Worm (Caenorhabditis elegans) whole organism, early embryonic: ENCODE results near the gene calu-1.

Source experiments
- B0310.2 ChIP-seq: sonication (generic microtip); optimal IDR thresholded peaks from 2 replicates; lab custom pipeline; 2016; ENCODE audit warnings: mild to moderate bottlenecking, missing genetic modification characterization, missing compliant biosample characterization
- F13C5.2 ChIP-seq: sonication (generic microtip); optimal IDR thresholded peaks from 2 replicates; lab custom pipeline; 2017; ENCODE audit warnings: mild to moderate bottlenecking, missing genetic modification characterization, inconsistent platforms, missing compliant biosample characterization
- aly-1 ChIP-seq: sonication (generic microtip); optimal IDR thresholded peaks from 2 replicates; lab custom pipeline; 2016; ENCODE audit warnings: missing genetic modification characterization, missing compliant biosample characterization
- ama-1 ChIP-seq: fragments of 150-350 bp; optimal IDR thresholded peaks from 2 replicates; lab custom pipeline; 2014
- ceh-13 ChIP-seq: fragments of 200-800 bp; sonication (Bioruptor generic); optimal IDR thresholded peaks from 2 replicates; lab custom pipeline; 2018; ENCODE audit warnings: mild to moderate bottlenecking, missing genetic modification characterization, missing compliant biosample characterization
- ceh-36 ChIP-seq: sonication (generic microtip); optimal IDR thresholded peaks from 2 replicates; lab custom pipeline; 2016; ENCODE audit warnings: missing genetic modification characterization, inconsistent platforms, missing compliant biosample characterization
- ets-7 ChIP-seq: sonication (generic microtip); optimal IDR thresholded peaks from 2 replicates; lab custom pipeline; 2016; ENCODE audit warnings: missing genotype, missing genetic modification characterization, missing compliant biosample characterization
- flt-1 ChIP-seq: fragments of 200-800 bp; sonication (Bioruptor generic); IDR thresholded peaks from 2 replicates; pipeline ENCODE4 v1.3.6; 2022; ENCODE audit warnings: missing genetic modification characterization, missing compliant biosample characterization
- hmbx-1 ChIP-seq: sonication (generic microtip); optimal IDR thresholded peaks from 2 replicates; lab custom pipeline; 2016; ENCODE audit warnings: mild to moderate bottlenecking, missing genetic modification characterization, missing compliant biosample characterization
- hmg-4 ChIP-seq: fragments of 200-800 bp; sonication (Bioruptor generic); optimal IDR thresholded peaks from 2 replicates; lab custom pipeline; 2018; ENCODE audit warnings: mild to moderate bottlenecking, missing genetic modification characterization, missing compliant biosample characterization
- hnd-1 ChIP-seq: sonication (generic microtip); optimal IDR thresholded peaks from 2 replicates; lab custom pipeline; 2016; ENCODE audit warnings: missing genetic modification characterization, missing compliant biosample characterization
- pes-1 ChIP-seq: fragments of 200-800 bp; sonication (Bioruptor generic); IDR thresholded peaks from 2 replicates; pipeline ENCODE4 v1.3.6; 2022; ENCODE audit warnings: missing genetic modification reagents, missing genetic modification characterization, missing compliant biosample characterization
- scrt-1 ChIP-seq: fragments of 200-800 bp; sonication (Bioruptor generic); IDR thresholded peaks from 2 replicates; pipeline ENCODE4 v1.3.6; 2022; ENCODE audit warnings: missing genetic modification characterization, missing compliant biosample characterization
- sea-1 ChIP-seq: fragments of 200-800 bp; sonication (Bioruptor generic); conservative IDR thresholded peaks from 2 replicates; pipeline ENCODE4 v1.3.6; 2022; ENCODE audit warnings: missing genetic modification characterization, missing compliant biosample characterization
- tbx-11 ChIP-seq: fragments of 200-800 bp; sonication (Bioruptor generic); IDR thresholded peaks from 2 replicates; pipeline ENCODE4 v1.3.6; 2022; ENCODE audit warnings: missing genetic modification characterization, missing compliant biosample characterization
- tbx-37 ChIP-seq: fragments of 200-800 bp; sonication (Bioruptor generic); conservative IDR thresholded peaks from 2 replicates; pipeline ENCODE4 v1.3.6; 2022; ENCODE audit warnings: missing genetic modification reagents, missing genetic modification characterization, missing compliant biosample characterization
- tra-4 ChIP-seq: sonication (generic microtip); optimal IDR thresholded peaks from 2 replicates; lab custom pipeline; 2017; ENCODE audit warnings: missing genetic modification characterization, missing compliant biosample characterization

The calu-1 gene

DNA sequence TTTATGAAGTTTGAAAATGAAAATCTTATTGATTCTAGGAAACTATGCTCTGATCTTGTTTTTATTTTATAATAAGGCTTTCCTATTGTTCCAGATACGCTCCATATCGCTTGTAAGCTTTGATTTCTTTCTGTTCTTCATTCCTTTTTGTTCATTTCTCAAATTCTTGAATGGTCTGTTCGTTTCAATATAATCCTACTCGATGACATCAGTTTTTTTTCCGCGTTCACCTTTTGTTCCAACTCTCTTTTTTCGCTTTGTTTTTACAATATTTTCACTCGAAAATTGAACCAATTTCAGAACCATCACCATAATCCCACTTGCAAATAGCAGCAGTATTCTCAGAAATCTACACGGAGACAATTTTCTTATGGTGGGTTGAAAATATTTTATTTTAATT lies 23.0 kb downstream of the calu-1 start, which contains the start of gene tyra-3:
TSS of gene tyra-3 (plus strand) at position 301 of the 400 bp plus-strand sequence.
- TF ChIP-seq hmbx-1 (tag; lab: Kevin White, UChicago) (no peak), tbx-11 (GFP tag; lab: Robert Waterston, UW) (no peak), hnd-1 (tag; lab: Kevin White, UChicago) (no peak), ceh-36 (tag; lab: Kevin White, UChicago) (no peak), ets-7 (tag; lab: Kevin White, UChicago) (no peak), tra-4 (tag; lab: Kevin White, UChicago) (no peak), ceh-13 (GFP tag; lab: Kevin White, UChicago) (no peak), aly-1 (tag; lab: Kevin White, UChicago) (no peak)

ce11 chrX:4938990-4939389 lies 31.7 kb downstream of the calu-1 start:
- no peak for TF ChIP-seq ceh-13 (GFP tag; lab: Kevin White, UChicago)
- no peak for TF ChIP-seq scrt-1 (GFP tag; lab: Robert Waterston, UW)
- TF ChIP-seq pes-1 (GFP tag; lab: Robert Waterston, UW) = no peak
- no peak for TF ChIP-seq aly-1 (tag; lab: Kevin White, UChicago)
- TF ChIP-seq tbx-37 = no peak
- TF ChIP-seq flt-1 (GFP tag; lab: Robert Waterston, UW) = no peak
- TF ChIP-seq tra-4 (tag; lab: Kevin White, UChicago) = no peak
- TF ChIP-seq hmbx-1 (tag; lab: Kevin White, UChicago) = no peak
- no peak for TF ChIP-seq F13C5.2 (tag; lab: Kevin White, UChicago)
- no peak for TF ChIP-seq sea-1 (GFP tag; lab: Robert Waterston, UW)
- TF ChIP-seq B0310.2 (tag; lab: Kevin White, UChicago) = no peak
- TF ChIP-seq ets-7 (tag; lab: Kevin White, UChicago) = no peak
- TF ChIP-seq tbx-11 (GFP tag; lab: Robert Waterston, UW) = no peak
- no peak for TF ChIP-seq ceh-36 (tag; lab: Kevin White, UChicago)
- TF ChIP-seq hmg-4 (GFP tag; lab: Kevin White, UChicago) = no peak
- no peak for TF ChIP-seq hnd-1 (tag; lab: Kevin White, UChicago)
- TF ChIP-seq ama-1 (lab: Kevin White, UChicago) = no peak

DNA sequence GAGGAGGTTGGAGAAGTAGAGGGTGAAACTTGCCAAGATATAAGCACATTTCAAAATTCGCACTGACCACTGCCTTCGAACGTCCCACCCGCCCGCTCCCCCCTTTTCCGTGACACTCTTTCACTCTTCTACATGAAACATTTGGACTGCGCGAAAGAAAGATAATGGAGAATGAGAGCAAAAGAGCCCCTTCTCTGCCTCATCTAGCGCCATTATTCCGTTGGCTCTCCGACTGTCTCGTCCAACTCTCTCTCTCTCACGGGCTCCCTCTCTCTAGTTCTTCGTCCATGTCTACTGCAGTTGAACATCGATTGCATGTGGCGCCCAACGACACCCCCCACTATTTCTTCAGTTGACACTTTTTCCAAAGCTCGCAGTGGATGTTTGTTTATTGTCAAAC lies 37.7 kb downstream of the calu-1 start:
- TF ChIP-seq tra-4 (tag; lab: Kevin White, UChicago) (no peak), flt-1 (GFP tag; lab: Robert Waterston, UW) (no peak), ceh-36 (tag; lab: Kevin White, UChicago) (no peak), hnd-1 (tag; lab: Kevin White, UChicago) (no peak), ets-7 (tag; lab: Kevin White, UChicago) (no peak)

ce11 chrX:4932023-4932422 lies 38.7 kb downstream of the calu-1 start:
- no peak for TF ChIP-seq aly-1 (tag; lab: Kevin White, UChicago)
- TF ChIP-seq ceh-13 (GFP tag; lab: Kevin White, UChicago) = no peak
- no peak for TF ChIP-seq hmbx-1 (tag; lab: Kevin White, UChicago)
- TF ChIP-seq hnd-1 (tag; lab: Kevin White, UChicago) = no peak
- TF ChIP-seq tbx-37 = no peak
- TF ChIP-seq hmg-4 (GFP tag; lab: Kevin White, UChicago) = no peak
- TF ChIP-seq sea-1 (GFP tag; lab: Robert Waterston, UW) = no peak

ce11 chrX:4929657-4930056 lies 41.1 kb downstream of the calu-1 start, which contains the start of gene mct-4:
Gene mct-4, minus strand, starts transcription at chrX:4929757.
- no peak for TF ChIP-seq ama-1 (lab: Kevin White, UChicago)
- no peak for TF ChIP-seq hmg-4 (GFP tag; lab: Kevin White, UChicago)
- TF ChIP-seq aly-1 (tag; lab: Kevin White, UChicago) = no peak
- TF ChIP-seq ets-7 (tag; lab: Kevin White, UChicago) = no peak
- no peak for TF ChIP-seq tbx-11 (GFP tag; lab: Robert Waterston, UW)
- no peak for TF ChIP-seq pes-1 (GFP tag; lab: Robert Waterston, UW)
- no peak for TF ChIP-seq hnd-1 (tag; lab: Kevin White, UChicago)
- no peak for TF ChIP-seq sea-1 (GFP tag; lab: Robert Waterston, UW)
- TF ChIP-seq F13C5.2 (tag; lab: Kevin White, UChicago) = no peak
- no peak for TF ChIP-seq flt-1 (GFP tag; lab: Robert Waterston, UW)
- TF ChIP-seq tra-4 (tag; lab: Kevin White, UChicago) = no peak
- no peak for TF ChIP-seq B0310.2 (tag; lab: Kevin White, UChicago)
- no peak for TF ChIP-seq ceh-36 (tag; lab: Kevin White, UChicago)
- TF ChIP-seq ceh-13 (GFP tag; lab: Kevin White, UChicago) = no peak
- no peak for TF ChIP-seq tbx-37
- TF ChIP-seq scrt-1 (GFP tag; lab: Robert Waterston, UW) = no peak

- TF ChIP-seq ama-1 (lab: Kevin White, UChicago) (no peak), hmg-4 (GFP tag; lab: Kevin White, UChicago) (no peak), sea-1 (GFP tag; lab: Robert Waterston, UW) (no peak)
These were observed 42.6 kb downstream of the calu-1 start for ce11 chrX:4928118-4928517.

ce11 chrX:4920942-4921540 lies 49.7 kb downstream of the calu-1 start, which contains the start of gene K05B2.4:
Gene K05B2.4, minus strand, starts transcription at chrX:4920992.
- no peak for TF ChIP-seq ceh-36 (tag; lab: Kevin White, UChicago)
- no peak for TF ChIP-seq aly-1 (tag; lab: Kevin White, UChicago)
- TF ChIP-seq hmg-4 (GFP tag; lab: Kevin White, UChicago) = no peak
- TF ChIP-seq tbx-11 (GFP tag; lab: Robert Waterston, UW) = no peak
- TF ChIP-seq pes-1 (GFP tag; lab: Robert Waterston, UW) = no peak
- no peak for TF ChIP-seq ceh-13 (GFP tag; lab: Kevin White, UChicago)
- TF ChIP-seq tbx-37 = no peak
- no peak for TF ChIP-seq flt-1 (GFP tag; lab: Robert Waterston, UW)
- TF ChIP-seq scrt-1 (GFP tag; lab: Robert Waterston, UW) = no peak
- TF ChIP-seq ama-1 (lab: Kevin White, UChicago) = no peak
- no peak for TF ChIP-seq tra-4 (tag; lab: Kevin White, UChicago)
- no peak for TF ChIP-seq sea-1 (GFP tag; lab: Robert Waterston, UW)
- TF ChIP-seq F13C5.2 (tag; lab: Kevin White, UChicago) = no peak
- TF ChIP-seq B0310.2 (tag; lab: Kevin White, UChicago) = no peak
- TF ChIP-seq ets-7 (tag; lab: Kevin White, UChicago) = no peak
- TF ChIP-seq hmbx-1 (tag; lab: Kevin White, UChicago) = no peak
- no peak for TF ChIP-seq hnd-1 (tag; lab: Kevin White, UChicago)
